Worm (Caenorhabditis elegans) whole organism, L4 larva: ENCODE results near the gene bli-6.

ENCODE experiments used
- F10B5.3 ChIP-seq: sonication (generic microtip); optimal IDR thresholded peaks from 2 replicates; lab custom pipeline; 2016; ENCODE audit warnings: mild to moderate bottlenecking, missing genetic modification characterization, missing compliant biosample characterization
- R02D3.7 ChIP-seq: fragments of 150-350 bp; sonication (generic microtip); optimal IDR thresholded peaks from 3 replicates; lab custom pipeline; 2014; ENCODE audit warnings: missing biosample characterization, missing genetic modification characterization
- aha-1 ChIP-seq: fragments of 150-350 bp; peaks from one replicate; lab custom pipeline; 2014; ENCODE audit warnings: missing biosample characterization, missing genetic modification characterization
- ama-1 ChIP-seq: fragments of 150-350 bp; optimal IDR thresholded peaks from 2 replicates; lab custom pipeline; 2014; ENCODE audit warnings: inconsistent platforms, mixed read lengths
- ceh-28 ChIP-seq: fragments of 150-350 bp; optimal IDR thresholded peaks from 2 replicates; lab custom pipeline; 2014; ENCODE audit warnings: missing biosample characterization, missing genetic modification reagents, missing genetic modification characterization
- dmd-8 ChIP-seq: fragments of 200-800 bp; sonication (Bioruptor generic); IDR thresholded peaks from 2 replicates; pipeline ENCODE4 v1.3.6; 2022; ENCODE audit warnings: missing genetic modification characterization, missing compliant biosample characterization
- dpl-1 ChIP-seq: fragments of 150-350 bp; optimal IDR thresholded peaks from 2 replicates; lab custom pipeline; 2014; ENCODE audit warnings: missing biosample characterization, missing genetic modification reagents, missing genetic modification characterization
- dve-1 ChIP-seq: sonication (generic microtip); optimal IDR thresholded peaks from 2 replicates; lab custom pipeline; 2017; ENCODE audit warnings: antibody characterized with exemption, mild to moderate bottlenecking, missing genetic modification characterization, missing compliant biosample characterization; ENCODE audit not compliant: insufficient read depth
- egl-27 ChIP-seq: sonication (generic microtip); optimal IDR thresholded peaks from 3 replicates; lab custom pipeline; 2017; ENCODE audit warnings: missing biosample characterization, missing genetic modification reagents, missing genetic modification characterization
- fkh-10 ChIP-seq: fragments of 150-350 bp; optimal IDR thresholded peaks from 2 replicates; lab custom pipeline; 2014; ENCODE audit warnings: missing biosample characterization, missing genetic modification reagents, missing genetic modification characterization
- hif-1 ChIP-seq, 2 experiments: sonication (generic microtip); optimal IDR thresholded peaks; 2 replicates each; lab custom pipeline; 2016 to 2017; ENCODE audit warnings: missing compliant biosample characterization in 2 of 2, missing genetic modification characterization in 2 of 2, missing genetic modification reagents in 2 of 2, missing genotype in 2 of 2, mild to moderate bottlenecking in 1 of 2
- hmg-1.1 ChIP-seq: fragments of 200-800 bp; sonication (Bioruptor generic); IDR thresholded peaks from 2 replicates; pipeline ENCODE4 v1.3.6; 2022; ENCODE audit warnings: missing genetic modification reagents, missing genetic modification characterization, missing compliant biosample characterization
- jun-1 ChIP-seq: fragments of 150-350 bp; optimal IDR thresholded peaks from 2 replicates; lab custom pipeline; 2014; ENCODE audit warnings: missing biosample characterization, missing genetic modification reagents, missing genetic modification characterization
- lin-1 ChIP-seq: fragments of 200-800 bp; sonication (Bioruptor generic); IDR thresholded peaks from 2 replicates; pipeline ENCODE4 v1.3.6; 2022; ENCODE audit warnings: missing genetic modification reagents, missing genetic modification characterization, missing compliant biosample characterization
- lin-29 ChIP-seq: fragments of 200-800 bp; sonication (Bioruptor generic); IDR thresholded peaks from 2 replicates; pipeline ENCODE4 v1.3.6; 2022; ENCODE audit warnings: missing genetic modification reagents, missing genetic modification characterization, missing compliant biosample characterization
- lir-3 ChIP-seq: sonication (generic microtip); optimal IDR thresholded peaks from 2 replicates; lab custom pipeline; 2016; ENCODE audit warnings: mild to moderate bottlenecking, missing genetic modification characterization, missing compliant biosample characterization
- lsy-2 ChIP-seq, 2 experiments: fragments of 150-350 bp in 1 of 2; sonication (generic microtip) in 1 of 2; optimal IDR thresholded peaks; 2 replicates each; lab custom pipeline; 2014 to 2017; ENCODE audit warnings: missing biosample characterization in 2 of 2, missing genetic modification characterization in 2 of 2
- madf-5 ChIP-seq, 2 experiments: fragments of 200-800 bp; sonication (Bioruptor generic); IDR thresholded peaks; 2 replicates each; pipeline ENCODE4 v1.3.6; 2022; ENCODE audit warnings: missing compliant biosample characterization in 2 of 2, missing genetic modification characterization in 2 of 2
- madf-9 ChIP-seq: fragments of 200-800 bp; sonication (Bioruptor generic); conservative IDR thresholded peaks from 2 replicates; pipeline ENCODE4 v1.3.6; 2022; ENCODE audit warnings: missing genetic modification reagents, missing genetic modification characterization, missing compliant biosample characterization
- mes-2 ChIP-seq: sonication (generic microtip); optimal IDR thresholded peaks from 2 replicates; lab custom pipeline; 2016; ENCODE audit warnings: missing genotype, mild to moderate bottlenecking, missing genetic modification characterization, missing compliant biosample characterization; ENCODE audit not compliant: poor library complexity, severe bottlenecking
- mxl-2 ChIP-seq: fragments of 200-800 bp; sonication (Bioruptor generic); conservative IDR thresholded peaks from 2 replicates; pipeline ENCODE4 v1.3.6; 2022; ENCODE audit warnings: missing genetic modification reagents, missing genetic modification characterization, missing compliant biosample characterization
- nhr-11 ChIP-seq: fragments of 150-350 bp; optimal IDR thresholded peaks from 2 replicates; lab custom pipeline; 2014; ENCODE audit warnings: missing biosample characterization, missing genetic modification characterization
- nhr-42 ChIP-seq: fragments of 200-800 bp; sonication (Bioruptor generic); IDR thresholded peaks from 2 replicates; pipeline ENCODE4 v1.3.6; 2022; ENCODE audit warnings: missing genetic modification characterization, missing compliant biosample characterization
- nhr-48 ChIP-seq: sonication (generic microtip); optimal IDR thresholded peaks from 2 replicates; lab custom pipeline; 2016; ENCODE audit warnings: mild to moderate bottlenecking, missing genetic modification characterization, missing compliant biosample characterization
- sdz-12 ChIP-seq: fragments of 200-800 bp; sonication (Bioruptor generic); optimal IDR thresholded peaks from 2 replicates; lab custom pipeline; 2018; ENCODE audit warnings: mild to moderate bottlenecking, missing genetic modification characterization, missing compliant biosample characterization
- set-16 ChIP-seq: fragments of 200-800 bp; sonication (Bioruptor generic); IDR thresholded peaks from 2 replicates; pipeline ENCODE4 v1.3.6; 2022; ENCODE audit warnings: missing genetic modification reagents, missing genetic modification characterization, missing compliant biosample characterization
- snpc-4 ChIP-seq: fragments of 150-350 bp; optimal IDR thresholded peaks from 2 replicates; lab custom pipeline; 2014; ENCODE audit warnings: missing biosample characterization, missing genetic modification characterization
- spr-1 ChIP-seq: sonication (generic microtip); optimal IDR thresholded peaks from 2 replicates; lab custom pipeline; 2016; ENCODE audit warnings: mild to moderate bottlenecking, missing genetic modification characterization, missing compliant biosample characterization
- unc-130 ChIP-seq: sonication (generic microtip); optimal IDR thresholded peaks from 2 replicates; lab custom pipeline; 2016; ENCODE audit warnings: missing genetic modification reagents, missing genetic modification characterization, missing compliant biosample characterization
- vab-7 ChIP-seq: fragments of 200-800 bp; sonication (Bioruptor generic); IDR thresholded peaks from 2 replicates; pipeline ENCODE4 v1.3.6; 2022; ENCODE audit warnings: missing genetic modification reagents, missing genetic modification characterization, missing compliant biosample characterization
- zfp-2 ChIP-seq: sonication (generic microtip); optimal IDR thresholded peaks from 2 replicates; lab custom pipeline; 2016; ENCODE audit warnings: mild to moderate bottlenecking, missing genetic modification characterization, missing compliant biosample characterization
- zip-2 ChIP-seq: fragments of 150-350 bp; optimal IDR thresholded peaks from 2 replicates; lab custom pipeline; 2014; ENCODE audit warnings: missing biosample characterization, missing genetic modification characterization

bli-6 gene

DNA sequence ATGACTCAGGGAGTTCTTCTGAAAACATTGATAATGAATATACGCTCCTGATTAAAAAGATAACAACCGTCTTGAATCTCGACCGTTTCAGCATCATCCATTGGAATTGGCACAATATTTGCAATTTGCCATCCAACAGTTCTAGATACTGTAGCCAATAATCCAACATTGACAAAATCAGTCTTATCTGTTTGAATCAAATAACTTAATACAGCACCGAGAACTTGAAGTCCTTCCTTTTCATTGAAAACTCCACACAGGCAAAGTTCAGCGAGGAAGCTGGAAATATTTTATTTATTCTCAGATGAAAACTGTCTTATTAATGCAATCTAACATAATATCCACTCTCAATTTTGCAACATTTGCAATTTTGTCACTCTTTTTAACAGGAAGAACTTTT is 4.6 kb upstream of the bli-6 start:
- no peak for TF ChIP-seq lin-1 (GFP tag; lab: Robert Waterston, UW)
- no peak for TF ChIP-seq ceh-28 (tag; lab: Kevin White, UChicago)
- TF ChIP-seq aha-1, result peak; percentile 90

DNA sequence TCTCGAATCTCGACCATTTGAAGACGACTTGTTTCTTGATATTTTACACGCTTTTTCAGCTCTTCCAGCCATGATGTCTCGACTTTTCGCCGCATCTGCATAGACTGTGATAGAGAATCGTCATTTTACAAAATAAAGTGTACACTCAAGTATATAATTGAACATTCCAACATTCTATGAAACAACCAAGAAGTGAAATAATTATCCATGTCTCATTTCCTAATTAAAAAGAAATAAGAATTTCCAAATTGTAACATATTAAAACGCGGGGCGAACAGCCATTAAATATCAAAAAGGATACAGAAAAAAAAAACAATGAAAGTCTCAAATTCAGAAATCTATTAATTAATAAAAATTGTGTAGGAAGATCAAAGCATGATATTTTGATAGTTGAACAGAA is 3.9 kb upstream of the bli-6 start, which contains the start of gene smg-3:
TSS of gene smg-3 (minus strand) at position 101 of the 400 bp plus-strand sequence.
- TF ChIP-seq jun-1 (tag; lab: Kevin White, UChicago), result no peak
- TF ChIP-seq mxl-2 (GFP tag; lab: Robert Waterston, UW), result no peak
- TF ChIP-seq madf-5 (GFP tag; IDR thresholded peaks at IDR 0.05; lab: Robert Waterston, UW), result no peak
- TF ChIP-seq unc-130 (GFP tag; lab: Kevin White, UChicago), result no peak
- no peak for TF ChIP-seq zfp-2 (tag; lab: Kevin White, UChicago)
- no peak for TF ChIP-seq lsy-2 (tag; optimal IDR thresholded peaks at IDR 0.05; lab: Kevin White, UChicago)
- no peak for TF ChIP-seq ama-1 (lab: Kevin White, UChicago)
- no peak for TF ChIP-seq R02D3.7
- TF ChIP-seq set-16, result no peak
- TF ChIP-seq egl-27 (tag; lab: Kevin White, UChicago), result no peak
- no peak for TF ChIP-seq F10B5.3 (tag; lab: Kevin White, UChicago)
- no peak for TF ChIP-seq zip-2 (tag; lab: Kevin White, UChicago)

DNA sequence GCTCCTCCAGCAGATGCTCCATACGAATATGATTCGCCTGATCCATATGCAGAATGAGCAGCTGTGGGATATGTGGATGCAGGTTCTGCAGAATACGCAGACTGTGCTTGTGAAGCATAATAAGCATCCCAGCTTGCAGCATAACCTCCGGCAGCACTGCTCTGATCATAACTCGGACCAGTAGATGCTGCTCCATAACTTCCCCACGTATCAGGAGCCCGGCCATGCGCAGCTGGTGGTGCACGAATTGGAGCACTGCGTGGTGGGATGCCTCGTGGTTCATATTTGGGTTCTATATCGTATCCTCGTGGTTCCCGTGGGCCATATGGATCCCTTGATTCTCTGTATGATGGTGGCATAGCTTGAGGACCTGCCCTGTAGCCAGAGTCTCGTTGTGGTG is 3.1 kb upstream of the bli-6 start:
- TF ChIP-seq dve-1 (tag; lab: Kevin White, UChicago) (no peak), nhr-11 (tag; lab: Kevin White, UChicago) (no peak), vab-7 (GFP tag; lab: Robert Waterston, UW) (0 out of 2 replicates have a peak, but pooled peaks have one; percentile 5), nhr-42 (no peak), dpl-1 (no peak), dmd-8 (GFP tag; lab: Robert Waterston, UW) (0 out of 2 replicates have a peak, but pooled peaks have one; percentile 37), set-16 (peak; percentile 52), lin-1 (GFP tag; lab: Robert Waterston, UW) (no peak), nhr-48 (no peak), unc-130 (GFP tag; lab: Kevin White, UChicago) (no peak), ama-1 (lab: Kevin White, UChicago) (no peak), mes-2 (tag; lab: Kevin White, UChicago) (no peak), fkh-10 (no peak), madf-9 (GFP tag; lab: Robert Waterston, UW) (no peak), aha-1 (no peak)
- TF ChIP-seq, all 104 proteins: peak for 3

DNA sequence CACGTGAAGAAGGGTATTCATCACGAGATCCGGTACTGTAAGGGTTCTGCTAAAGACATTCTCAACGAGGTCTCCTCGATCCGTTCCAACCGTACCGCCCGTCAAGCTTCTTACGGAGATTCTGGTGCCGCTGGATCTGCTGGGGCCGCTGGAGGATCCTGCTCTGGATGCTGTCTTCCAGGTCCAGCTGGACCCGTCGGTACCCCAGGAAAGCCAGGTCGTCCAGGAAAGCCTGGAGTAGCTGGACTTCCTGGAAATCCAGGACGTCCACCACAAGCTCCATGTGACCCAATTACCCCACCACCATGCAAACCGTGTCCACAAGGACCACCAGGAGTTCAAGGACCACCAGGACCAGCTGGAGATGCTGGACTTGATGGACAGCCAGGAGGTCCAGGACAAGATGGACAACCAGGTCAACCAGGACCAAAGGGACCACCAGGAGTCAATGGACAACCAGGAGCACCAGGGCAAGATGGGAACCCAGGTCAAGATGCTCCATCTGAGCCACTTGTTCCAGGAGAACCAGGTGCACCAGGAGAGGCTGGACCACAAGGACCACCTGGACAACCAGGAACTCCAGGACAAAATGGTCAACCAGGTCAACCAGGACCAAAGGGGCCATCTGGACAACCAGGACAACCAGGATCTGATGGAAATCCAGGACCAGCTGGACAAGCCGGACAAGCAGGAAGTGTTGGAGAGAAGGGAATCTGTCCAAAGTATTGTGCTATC is 637 bp downstream of the bli-6 start:
- 0 out of 2 replicates have a peak, but pooled peaks have one; percentile 31 for TF ChIP-seq hmg-1.1 (GFP tag; lab: Robert Waterston, UW)
- peak; percentile 94 for TF ChIP-seq set-16
- TF ChIP-seq lin-29, result peak; percentile 25; the same call in 1 of the 2 replicates
- TF ChIP-seq aha-1, result peak; percentile 94
- no peak for TF ChIP-seq snpc-4 (tag; lab: Kevin White, UChicago)
- peak; percentile 78 for TF ChIP-seq sdz-12 (GFP tag; lab: Kevin White, UChicago)
- TF ChIP-seq hif-1 (tag; optimal IDR thresholded peaks at IDR 0.05; lab: Kevin White, UChicago), result no peak
- TF ChIP-seq spr-1 (tag; lab: Kevin White, UChicago), result peak; percentile 9
- no peak for TF ChIP-seq ama-1 (lab: Kevin White, UChicago)
- 0 out of 2 replicates have a peak, but pooled peaks have one; percentile 22 for TF ChIP-seq dmd-8 (GFP tag; lab: Robert Waterston, UW)
- no peak for TF ChIP-seq lir-3 (tag; lab: Kevin White, UChicago)
